Worm (Caenorhabditis elegans): ENCODE results near the gene B0416.3.

The B0416.3 gene

DNA sequence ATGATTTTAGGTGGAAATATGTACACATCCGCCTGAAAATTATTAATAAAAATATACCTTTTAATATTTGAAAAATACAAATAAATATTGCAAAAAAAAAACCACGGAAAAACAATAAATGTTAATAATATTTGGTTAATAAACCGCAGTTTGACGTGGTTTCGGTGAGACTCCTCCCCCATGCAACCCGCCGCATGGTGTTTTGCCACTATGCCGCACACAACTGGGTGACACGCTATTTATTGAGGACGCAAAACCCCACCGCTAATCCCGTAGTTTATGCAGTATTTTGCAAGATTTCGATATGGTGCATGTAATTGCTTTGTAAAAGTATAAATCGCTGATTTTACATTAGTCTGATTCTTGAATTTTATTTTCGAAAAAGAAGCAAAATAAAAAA lies 5.1 kb downstream of the B0416.3 start, which contains the start of gene gly-13:
TSS of gene gly-13 (minus strand) at position 32 of the 400 bp plus-strand sequence.
- TF ChIP-seq fos-1 (tag; optimal IDR thresholded peaks at IDR 0.05) (no peak), mdl-1 (tag; optimal IDR thresholded peaks at IDR 0.05) (peak in 1 of 2 experiments; percentile 49), lin-35 (GFP tag; optimal IDR thresholded peaks at IDR 0.05) (peak in 1 of 2 experiments; percentile 33), lin-14 (GFP tag; optimal IDR thresholded peaks at IDR 0.05) (peak; percentile 31), unc-30 (tag; optimal IDR thresholded peaks at IDR 0.05) (no peak), ceh-88 (GFP tag; IDR thresholded peaks at IDR 0.05) (no peak), unc-86 (tag; optimal IDR thresholded peaks at IDR 0.05) (no peak), nhr-85 (tag) (peak; percentile 48), nhr-20 (tag; optimal IDR thresholded peaks at IDR 0.05) (peak; percentile 27), irx-1 (tag; optimal IDR thresholded peaks at IDR 0.05) (peak; percentile 5), unc-130 (tag; optimal IDR thresholded peaks at IDR 0.05) (peak; percentile 60), tbx-2 (tag; optimal IDR thresholded peaks at IDR 0.05) (peak; percentile 17), dpl-1 (GFP tag; optimal IDR thresholded peaks at IDR 0.05) (peak in 1 of 3 experiments; percentile 10), nhr-71 (tag; optimal IDR thresholded peaks at IDR 0.05) (peak; percentile 49), efl-1 (optimal IDR thresholded peaks at IDR 0.05) (no peak), efl-1 (GFP tag; optimal IDR thresholded peaks at IDR 0.05 in 1 of 2) (peak in 1 of 2 experiments; percentile 57), C16A3.4 (tag; optimal IDR thresholded peaks at IDR 0.05) (peak; percentile 34), dsc-1 (tag; optimal IDR thresholded peaks at IDR 0.05) (peak; percentile 34), ceh-8 (GFP tag; optimal IDR thresholded peaks at IDR 0.05) (no peak), swsn-7 (tag; optimal IDR thresholded peaks at IDR 0.05) (peak; percentile 33), lsy-2 (tag; optimal IDR thresholded peaks at IDR 0.05) (peak in 1 of 2 experiments; percentile 30), xbp-1 (tag; optimal IDR thresholded peaks at IDR 0.05) (peak; percentile 33), snu-23 (GFP tag; optimal IDR thresholded peaks at IDR 0.05) (peak; percentile 51), aha-1 (tag; optimal IDR thresholded peaks at IDR 0.05) (no peak), skn-1 (tag; optimal IDR thresholded peaks at IDR 0.05) (peak; percentile 9), blmp-1 (tag; optimal IDR thresholded peaks at IDR 0.05) (peak; percentile 26), elt-3 (tag; optimal IDR thresholded peaks at IDR 0.05) (peak in 1 of 6 experiments; percentile 52), rnt-1 (tag; optimal IDR thresholded peaks at IDR 0.05) (peak; percentile 60), nhr-90 (tag; optimal IDR thresholded peaks at IDR 0.05; ENCODE audit: poor library complexity) (peak; percentile 49), nhr-47 (tag; optimal IDR thresholded peaks at IDR 0.05) (peak; percentile 32), nhr-237 (tag; optimal IDR thresholded peaks at IDR 0.05) (no peak)

DNA sequence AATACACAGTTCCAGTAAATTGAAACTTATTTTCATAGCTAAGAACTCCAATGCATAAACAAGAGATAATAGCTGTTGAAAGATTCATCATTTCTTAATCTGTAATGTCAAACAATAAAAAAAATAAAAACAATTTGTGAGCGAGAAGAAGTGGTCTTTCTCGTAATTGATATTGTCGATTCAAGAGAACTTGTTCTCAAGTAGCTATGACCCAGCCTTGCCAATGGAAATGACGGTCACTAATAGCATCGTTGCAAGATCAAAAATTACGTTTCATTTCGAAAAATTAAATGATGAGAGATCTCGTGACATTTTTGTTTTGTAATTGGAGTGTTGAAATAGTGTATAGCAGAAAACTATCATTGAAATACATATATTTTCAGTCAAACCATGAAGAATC lies 6.4 kb downstream of the B0416.3 start, which contains the start of gene B0416.7:
TSS of gene B0416.7 (minus strand) at position 101 of the 400 bp plus-strand sequence.
- TF ChIP-seq efl-1 (optimal IDR thresholded peaks at IDR 0.05) = no peak
- TF ChIP-seq efl-1 (GFP tag; optimal IDR thresholded peaks at IDR 0.05 in 1 of 2) = peak in 1 of 2 experiments; percentile 36
- peak; percentile 77 for TF ChIP-seq nhr-85 (tag)
- TF ChIP-seq lin-14 (GFP tag; optimal IDR thresholded peaks at IDR 0.05) = peak; percentile 5
- no peak for TF ChIP-seq swsn-7 (tag; optimal IDR thresholded peaks at IDR 0.05)

DNA sequence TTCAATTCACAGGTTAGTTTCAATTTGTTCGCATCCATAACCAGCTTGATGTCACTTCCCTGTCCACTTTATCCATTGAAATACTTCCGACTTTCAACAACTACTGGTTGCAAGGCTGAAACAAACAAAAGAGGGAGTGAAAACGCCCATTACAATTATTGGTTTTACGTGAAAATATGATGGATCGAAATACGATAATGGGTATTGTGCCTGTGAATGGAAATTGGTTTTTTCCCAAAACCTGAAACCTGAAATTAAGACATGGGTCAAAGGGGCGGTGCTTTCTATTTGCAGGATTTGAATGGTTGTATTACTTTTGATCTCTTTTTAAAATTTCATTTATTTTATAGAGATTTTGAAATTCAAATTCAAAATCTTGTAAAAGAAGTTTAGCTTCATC lies 7.4 kb downstream of the B0416.3 start, which contains the start of gene B0416.2:
TSS of gene B0416.2 (plus strand) at position 301 of the 400 bp plus-strand sequence.
- no peak for TF ChIP-seq C04F5.9 (tag; optimal IDR thresholded peaks at IDR 0.05)
- no peak for TF ChIP-seq mdl-1 (tag; optimal IDR thresholded peaks at IDR 0.05)
- TF ChIP-seq ceh-63 (GFP tag; optimal IDR thresholded peaks at IDR 0.05) = no peak
- TF ChIP-seq pqm-1 (tag; optimal IDR thresholded peaks at IDR 0.05) = no peak
- TF ChIP-seq egl-27 (tag; optimal IDR thresholded peaks at IDR 0.05) = no peak
- TF ChIP-seq ztf-11 (tag; optimal IDR thresholded peaks at IDR 0.05) = no peak
- TF ChIP-seq fkh-10 (GFP tag; optimal IDR thresholded peaks at IDR 0.05) = no peak
- no peak for TF ChIP-seq efl-3 (GFP tag; optimal IDR thresholded peaks at IDR 0.05)
- no peak for TF ChIP-seq pag-3 (tag; optimal IDR thresholded peaks at IDR 0.05; ENCODE audit: borderline replicate concordance, insufficient read depth)
- no peak for TF ChIP-seq sup-37 (GFP tag; optimal IDR thresholded peaks at IDR 0.05)

Data from whole organism, L1 larva.